Fruit fly (Drosophila melanogaster) whole organism, embryonic: ENCODE results near the gene CG10353.

ENCODE experiments used
- Adf1 ChIP-seq: fragments of 200-800 bp; sonication (Bioruptor generic); IDR thresholded peaks from 2 replicates; pipeline ENCODE4 v1.3.6; 2022; ENCODE audit warnings: missing biosample characterization, missing genetic modification characterization
- Awh ChIP-seq: fragments of 200-800 bp; sonication (Bioruptor generic); IDR thresholded peaks from 2 replicates; pipeline ENCODE4, ENCODE4 v1.3.6; 2022; ENCODE audit warnings: missing biosample characterization, missing genetic modification characterization
- BEAF-32 ChIP-seq: fragments of 200-800 bp; sonication (Bioruptor generic); optimal IDR thresholded peaks from 3 replicates; lab custom pipeline; 2017; ENCODE audit warnings: missing biosample characterization, missing genetic modification characterization, mild to moderate bottlenecking, moderate library complexity, missing genetic modification reagents
- CG10267 ChIP-seq: fragments of 200-800 bp; sonication (Bioruptor generic); optimal IDR thresholded peaks from 2 replicates; lab custom pipeline; 2018; ENCODE audit warnings: missing biosample characterization, mild to moderate bottlenecking, missing genetic modification characterization, moderate library complexity
- CG12299 ChIP-seq: fragments of 200-800 bp; sonication (Bioruptor generic); optimal IDR thresholded peaks from 2 replicates; lab custom pipeline; 2018; ENCODE audit warnings: missing biosample characterization, mild to moderate bottlenecking, missing genetic modification characterization
- CG13287 ChIP-seq: fragments of 200-800 bp; sonication (Bioruptor generic); IDR thresholded peaks from 2 replicates; pipeline ENCODE4 v1.3.6; 2022; ENCODE audit warnings: missing biosample characterization, missing genetic modification characterization; ENCODE audit not compliant: partially characterized antibody
- CG14667 ChIP-seq: fragments of 200-800 bp; sonication (Bioruptor generic); IDR thresholded peaks from 2 replicates; pipeline ENCODE4 v1.3.6; 2022; ENCODE audit warnings: missing biosample characterization, missing genetic modification characterization
- CG14710 ChIP-seq: fragments of 200-800 bp; sonication (Bioruptor generic); optimal IDR thresholded peaks from 3 replicates; lab custom pipeline; 2019; ENCODE audit warnings: missing biosample characterization, mild to moderate bottlenecking, missing genetic modification characterization, moderate library complexity
- CG15073 ChIP-seq: fragments of 200-800 bp; sonication (Bioruptor generic); optimal IDR thresholded peaks from 2 replicates; lab custom pipeline; 2016; ENCODE audit warnings: missing biosample characterization, missing genetic modification characterization
- CG17385 ChIP-seq: fragments of 200-800 bp; sonication (Bioruptor generic); optimal IDR thresholded peaks from 3 replicates; lab custom pipeline; 2018; ENCODE audit warnings: missing biosample characterization, mild to moderate bottlenecking, missing genetic modification characterization
- CG2120 ChIP-seq: fragments of 200-800 bp; sonication (Bioruptor generic); optimal IDR thresholded peaks from 3 replicates; lab custom pipeline; 2016; ENCODE audit warnings: missing biosample characterization, missing genetic modification characterization
- CG30020 ChIP-seq: fragments of 200-800 bp; optimal IDR thresholded peaks from 2 replicates; lab custom pipeline; 2019; ENCODE audit warnings: missing biosample characterization, mild to moderate bottlenecking, missing genetic modification characterization, moderate library complexity
- CG31441 ChIP-seq: fragments of 200-800 bp; sonication (Bioruptor generic); IDR thresholded peaks from 2 replicates; pipeline ENCODE4 v1.3.6; 2022; ENCODE audit warnings: missing biosample characterization, missing genetic modification characterization
- CG32772 ChIP-seq: fragments of 200-800 bp; sonication (Bioruptor generic); IDR thresholded peaks from 2 replicates; pipeline ENCODE4 v1.3.6; 2022; ENCODE audit warnings: missing biosample characterization, missing genetic modification characterization
- CG34224 ChIP-seq: fragments of 200-800 bp; sonication (Bioruptor generic); IDR thresholded peaks from 3 replicates; pipeline ENCODE4 v1.3.6; 2022; ENCODE audit warnings: missing biosample characterization, missing genetic modification characterization; ENCODE audit not compliant: partially characterized antibody
- CG34422 ChIP-seq: fragments of 200-800 bp; sonication (Bioruptor generic); IDR thresholded peaks from 3 replicates; pipeline ENCODE4 v1.3.6; 2022; ENCODE audit warnings: missing biosample characterization, missing genetic modification characterization
- CG7963 ChIP-seq: fragments of 200-800 bp; sonication (Bioruptor generic); IDR thresholded peaks from 3 replicates; pipeline ENCODE4 v1.3.6; 2022; ENCODE audit warnings: missing biosample characterization, missing genetic modification characterization; ENCODE audit not compliant: partially characterized antibody
- CG8281 ChIP-seq: fragments of 200-800 bp; sonication (Bioruptor generic); optimal IDR thresholded peaks from 2 replicates; lab custom pipeline; 2018; ENCODE audit warnings: missing biosample characterization, mild to moderate bottlenecking, missing genetic modification characterization, moderate library complexity
- CG9817 ChIP-seq: fragments of 200-800 bp; sonication (Bioruptor generic); optimal IDR thresholded peaks from 2 replicates; lab custom pipeline; 2018; ENCODE audit warnings: missing biosample characterization, mild to moderate bottlenecking, missing genetic modification characterization, moderate library complexity
- CG9932 ChIP-seq: fragments of 200-800 bp; sonication (Bioruptor generic); IDR thresholded peaks from 2 replicates; pipeline ENCODE4 v1.3.6; 2022; ENCODE audit warnings: missing biosample characterization, missing genetic modification characterization
- Camta ChIP-seq: fragments of 200-800 bp; sonication (Bioruptor generic); optimal IDR thresholded peaks from 2 replicates; lab custom pipeline; 2016; ENCODE audit warnings: missing biosample characterization, missing genetic modification characterization
- Dref ChIP-seq: fragments of 200-800 bp; sonication (Bioruptor generic); IDR thresholded peaks from 2 replicates; pipeline ENCODE4 v1.3.6; 2022; ENCODE audit warnings: missing biosample characterization, missing genetic modification characterization
- HLH54F ChIP-seq: fragments of 200-800 bp; sonication (Bioruptor generic); optimal IDR thresholded peaks from 3 replicates; lab custom pipeline; 2016; ENCODE audit warnings: missing biosample characterization, missing genetic modification characterization
- HmgZ ChIP-seq: fragments of 200-800 bp; sonication (Bioruptor generic); optimal IDR thresholded peaks from 2 replicates; lab custom pipeline; 2018; ENCODE audit warnings: missing biosample characterization, mild to moderate bottlenecking, missing genetic modification characterization
- Hmr ChIP-seq: fragments of 200-800 bp; sonication (Bioruptor generic); optimal IDR thresholded peaks from 3 replicates; lab custom pipeline; 2017; ENCODE audit warnings: mild to moderate bottlenecking, missing biosample characterization, missing genetic modification reagents, missing genetic modification characterization
- Hr78 ChIP-seq, 2 experiments: fragments of 200-800 bp in 1 of 2; fragments of >200 bp in 1 of 2; sonication (Bioruptor generic) in 1 of 2; optimal IDR thresholded peaks; 2 replicates each; lab custom pipeline; 2017 to 2019; ENCODE audit warnings: missing biosample characterization in 2 of 2, missing genetic modification characterization in 2 of 2, mild to moderate bottlenecking in 1 of 2, moderate library complexity in 1 of 2
- MESR4 ChIP-seq: fragments of 200-800 bp; sonication (Bioruptor generic); optimal IDR thresholded peaks from 2 replicates; lab custom pipeline; 2018; ENCODE audit warnings: missing biosample characterization, mild to moderate bottlenecking, missing genetic modification characterization, moderate library complexity
- Max ChIP-seq: fragments of 200-800 bp; sonication (Bioruptor generic); optimal IDR thresholded peaks from 2 replicates; lab custom pipeline; 2016; ENCODE audit warnings: missing biosample characterization, mild to moderate bottlenecking, missing genetic modification characterization
- Opbp ChIP-seq: fragments of 200-800 bp; sonication (Bioruptor generic); IDR thresholded peaks from 3 replicates; pipeline ENCODE4 v1.3.6; 2022; ENCODE audit warnings: missing biosample characterization, missing genetic modification characterization; ENCODE audit not compliant: partially characterized antibody
- Scr ChIP-seq: fragments of 200-800 bp; sonication (Bioruptor generic); IDR thresholded peaks from 2 replicates; pipeline ENCODE4 v1.3.6; 2022; ENCODE audit warnings: missing biosample characterization, missing genetic modification characterization; ENCODE audit not compliant: partially characterized antibody
- Side ChIP-seq: fragments of 200-800 bp; sonication (Bioruptor generic); optimal IDR thresholded peaks from 2 replicates; lab custom pipeline; 2016; ENCODE audit warnings: missing biosample characterization, missing genetic modification characterization
- Sin3A ChIP-seq: fragments of >200 bp; optimal IDR thresholded peaks from 2 replicates; lab custom pipeline; 2018
- Sry-δ ChIP-seq: fragments of 200-800 bp; sonication (Bioruptor generic); optimal IDR thresholded peaks from 2 replicates; lab custom pipeline; 2016; ENCODE audit warnings: missing biosample characterization, missing genetic modification characterization
- bbx ChIP-seq: fragments of 200-800 bp; sonication (Bioruptor generic); IDR thresholded peaks from 2 replicates; pipeline ENCODE4 v1.3.6; 2022; ENCODE audit warnings: missing biosample characterization, missing genetic modification characterization; ENCODE audit not compliant: partially characterized antibody
- br ChIP-seq: fragments of >200 bp; optimal IDR thresholded peaks from 2 replicates; lab custom pipeline; 2017
- disco-r ChIP-seq: fragments of 200-800 bp; sonication (Bioruptor generic); optimal IDR thresholded peaks from 2 replicates; lab custom pipeline; 2016; ENCODE audit warnings: missing biosample characterization, missing genetic modification characterization
- dmrt11E ChIP-seq: fragments of 200-800 bp; sonication (Bioruptor generic); optimal IDR thresholded peaks from 3 replicates; lab custom pipeline; 2018; ENCODE audit warnings: missing biosample characterization, mild to moderate bottlenecking, missing genetic modification characterization, moderate library complexity
- gfzf ChIP-seq: fragments of 200-800 bp; sonication (Bioruptor generic); optimal IDR thresholded peaks from 2 replicates; lab custom pipeline; 2016; ENCODE audit warnings: missing biosample characterization, mild to moderate bottlenecking, missing genetic modification characterization, moderate library complexity
- hb ChIP-seq: fragments of 200-800 bp; sonication (Bioruptor generic); IDR thresholded peaks from 3 replicates; pipeline ENCODE4 v1.3.6; 2022; ENCODE audit warnings: missing biosample characterization, missing genetic modification characterization; ENCODE audit not compliant: partially characterized antibody
- kni ChIP-seq: fragments of 200-800 bp; sonication (Bioruptor generic); optimal IDR thresholded peaks from 3 replicates; lab custom pipeline; 2017; ENCODE audit warnings: mild to moderate bottlenecking, missing biosample characterization, missing genetic modification reagents, missing genetic modification characterization
- knrl ChIP-seq: fragments of 200-800 bp; sonication (Bioruptor generic); IDR thresholded peaks from 3 replicates; pipeline ENCODE4 v1.3.6; 2022; ENCODE audit warnings: missing biosample characterization, missing genetic modification characterization; ENCODE audit not compliant: partially characterized antibody
- otp ChIP-seq: fragments of 200-800 bp; sonication (Bioruptor generic); IDR thresholded peaks from 3 replicates; pipeline ENCODE4, ENCODE4 v1.3.6; 2022; ENCODE audit warnings: missing biosample characterization, missing genetic modification characterization
- pzg ChIP-seq: fragments of 200-800 bp; sonication (Bioruptor generic); optimal IDR thresholded peaks from 3 replicates; lab custom pipeline; 2018; ENCODE audit warnings: missing biosample characterization, mild to moderate bottlenecking, missing genetic modification characterization, moderate library complexity
- stwl ChIP-seq: fragments of 200-800 bp; sonication (Bioruptor generic); optimal IDR thresholded peaks from 3 replicates; lab custom pipeline; 2018; ENCODE audit warnings: missing biosample characterization, mild to moderate bottlenecking, missing genetic modification characterization, moderate library complexity
- twi ChIP-seq: fragments of 200-800 bp; optimal IDR thresholded peaks from 2 replicates; lab custom pipeline; 2019; ENCODE audit warnings: missing biosample characterization, mild to moderate bottlenecking, missing genetic modification characterization, moderate library complexity
- unc-4 ChIP-seq: fragments of 200-800 bp; sonication (Bioruptor generic); IDR thresholded peaks from 2 replicates; pipeline ENCODE4 v1.3.6; 2022; ENCODE audit warnings: missing biosample characterization, missing genetic modification characterization; ENCODE audit not compliant: partially characterized antibody
- zfh1 ChIP-seq: fragments of 200-800 bp; sonication (Bioruptor generic); IDR thresholded peaks from 3 replicates; pipeline ENCODE4 v1.3.6; 2022; ENCODE audit warnings: missing biosample characterization, missing genetic modification characterization

The CG10353 gene

dm6 chrX:11891682-11892179, 4.8 kb upstream of the CG10353 start, which contains the start of gene sicily (continued):
- TF ChIP-seq CG10267 (tag; lab: Kevin White, UChicago) (peak; percentile 33), Sin3A (lab: Kevin White, UChicago) (peak; percentile 5), HmgZ (tag; lab: Kevin White, UChicago) (peak; percentile 32), CG17385 (GFP tag; lab: Kevin White, UChicago) (peak; percentile 96), CG31441 (GFP tag; lab: Robert Waterston, UW) (no peak), HLH54F (GFP tag; lab: Kevin White, UChicago) (no peak), CG30020 (tag; lab: Kevin White, UChicago) (peak; percentile 26), twi (peak; percentile 41), hb (GFP tag; lab: Robert Waterston, UW) (no peak), MESR4 (GFP tag; lab: Kevin White, UChicago) (peak; percentile 63), CG14710 (tag; lab: Kevin White, UChicago) (peak; percentile 3), zfh1 (peak; percentile 34; the same call in 1 of the 3 replicates), pzg (peak; percentile 84), CG9932 (0 out of 2 replicates have a peak, but pooled peaks have one; percentile 23), gfzf (GFP tag; lab: Kevin White, UChicago) (peak; percentile 30), CG34224 (GFP tag; lab: Robert Waterston, UW) (peak; percentile 54; the same call in 1 of the 3 replicates), CG34422 (GFP tag; lab: Robert Waterston, UW) (peak; percentile 26; the same call in 1 of the 3 replicates), Sry-δ (GFP tag; lab: Kevin White, UChicago) (peak; percentile 42), stwl (tag; lab: Kevin White, UChicago) (peak; percentile 39), CG9817 (tag; lab: Kevin White, UChicago) (no peak), unc-4 (GFP tag; lab: Robert Waterston, UW) (peak; percentile 38; the same call in 1 of the 2 replicates), bbx (GFP tag; lab: Robert Waterston, UW) (peak; percentile 42)

- peak; percentile 80 for TF ChIP-seq unc-4 (GFP tag; lab: Robert Waterston, UW)
- peak; percentile 69; the same call in 2 of the 3 replicates for TF ChIP-seq knrl (GFP tag; lab: Robert Waterston, UW)
- TF ChIP-seq Hmr: no peak
- TF ChIP-seq Scr (GFP tag; lab: Robert Waterston, UW): peak; percentile 81
- no peak for TF ChIP-seq Max (GFP tag; lab: Kevin White, UChicago)
- peak; percentile 76 for TF ChIP-seq BEAF-32 (GFP tag; lab: Kevin White, UChicago)
- no peak for TF ChIP-seq kni (GFP tag; lab: Kevin White, UChicago)
- TF ChIP-seq Adf1: no peak
- no peak for TF ChIP-seq Awh
- peak; percentile 32 for TF ChIP-seq pzg
- peak; percentile 48 for TF ChIP-seq Dref (GFP tag; lab: Robert Waterston, UW)
- peak; percentile 26 for TF ChIP-seq CG14710 (tag; lab: Kevin White, UChicago)
- peak; percentile 72 for TF ChIP-seq Opbp (GFP tag; lab: Robert Waterston, UW)
- TF ChIP-seq Camta: no peak
- no peak for TF ChIP-seq CG15073 (GFP tag; lab: Kevin White, UChicago)
- peak; percentile 37 for TF ChIP-seq CG2120 (GFP tag; lab: Kevin White, UChicago)
- no peak for TF ChIP-seq CG12299 (tag; lab: Kevin White, UChicago)
- peak; percentile 55; the same call in 2 of the 3 replicates for TF ChIP-seq CG7963 (GFP tag; lab: Robert Waterston, UW)
- TF ChIP-seq Hr78 (GFP tag; optimal IDR thresholded peaks at IDR 0.05; lab: Kevin White, UChicago): no peak
- no peak for TF ChIP-seq otp
- TF ChIP-seq Side (GFP tag; lab: Kevin White, UChicago): no peak
- no peak for TF ChIP-seq disco-r (GFP tag; lab: Kevin White, UChicago)
- no peak for TF ChIP-seq CG14667 (GFP tag; lab: Robert Waterston, UW)
- no peak for TF ChIP-seq CG8281 (tag; lab: Kevin White, UChicago)
- TF ChIP-seq br: no peak
- no peak for TF ChIP-seq dmrt11E (tag; lab: Kevin White, UChicago)
- TF ChIP-seq CG9932: peak; percentile 57
- TF ChIP-seq CG32772: peak; percentile 59; the same call in 1 of the 2 replicates
- TF ChIP-seq CG13287 (GFP tag; lab: Robert Waterston, UW): peak; percentile 85
Measured at dm6 chrX:11888142-11888541, 1.2 kb upstream of the CG10353 start, which contains the start of gene CG1840. Gene CG1840 (plus strand): TSS chrX:11888352.
